Worm (Caenorhabditis elegans): ENCODE results near the gene K01H12.4.

Gene K01H12.4

ce11 chrIV:9762667-9763173 is 49.8 kb downstream of the K01H12.4 start:
- no peak for TF ChIP-seq unc-62 (GFP tag; optimal IDR thresholded peaks at IDR 0.05)

Measured in whole organism, dauer.